Fruit fly (Drosophila melanogaster) whole organism, embryonic: Measurements from ENCODE around the gene Crys.

Experiments
- Abd-B ChIP-seq: fragments of 200-800 bp; sonication (Bioruptor generic); optimal IDR thresholded peaks from 2 replicates; lab custom pipeline; 2018; ENCODE audit warnings: missing biosample characterization, mild to moderate bottlenecking, missing genetic modification characterization, moderate library complexity
- Aef1 ChIP-seq: fragments of 200-800 bp; sonication (Bioruptor generic); IDR thresholded peaks from 3 replicates; pipeline ENCODE4 v1.3.6; 2022; ENCODE audit warnings: missing biosample characterization, missing genetic modification characterization
- BEAF-32 ChIP-seq: fragments of 200-800 bp; sonication (Bioruptor generic); optimal IDR thresholded peaks from 3 replicates; lab custom pipeline; 2017; ENCODE audit warnings: missing biosample characterization, missing genetic modification characterization, mild to moderate bottlenecking, moderate library complexity, missing genetic modification reagents
- CG12659 ChIP-seq: fragments of 200-800 bp; sonication (Bioruptor generic); optimal IDR thresholded peaks from 3 replicates; lab custom pipeline; 2017; ENCODE audit warnings: mild to moderate bottlenecking, missing biosample characterization, missing genetic modification reagents, missing genetic modification characterization
- CG13775 ChIP-seq: fragments of 200-800 bp; sonication (Bioruptor generic); optimal IDR thresholded peaks from 3 replicates; lab custom pipeline; 2017; ENCODE audit warnings: missing biosample characterization, mild to moderate bottlenecking, missing genetic modification characterization
- CG15514 ChIP-seq: fragments of 200-800 bp; sonication (Bioruptor generic); optimal IDR thresholded peaks from 3 replicates; lab custom pipeline; 2017; ENCODE audit warnings: missing biosample characterization, missing genetic modification characterization, mild to moderate bottlenecking, moderate library complexity, missing genetic modification reagents
- CG16813 ChIP-seq: fragments of 200-800 bp; sonication (Bioruptor generic); IDR thresholded peaks from 3 replicates; pipeline ENCODE4 v1.3.6; 2022; ENCODE audit warnings: missing biosample characterization, missing genetic modification characterization; ENCODE audit not compliant: partially characterized antibody
- CG17186 ChIP-seq: fragments of 200-800 bp; sonication (Bioruptor generic); optimal IDR thresholded peaks from 3 replicates; lab custom pipeline; 2017; ENCODE audit warnings: missing biosample characterization, missing genetic modification reagents, missing genetic modification characterization
- CG18619 ChIP-seq: fragments of 200-800 bp; sonication (Bioruptor generic); optimal IDR thresholded peaks from 3 replicates; lab custom pipeline; 2017; ENCODE audit warnings: missing biosample characterization, mild to moderate bottlenecking, missing genetic modification characterization
- CG2116 ChIP-seq: fragments of 200-800 bp; sonication (Bioruptor generic); optimal IDR thresholded peaks from 3 replicates; lab custom pipeline; 2018; ENCODE audit warnings: missing biosample characterization, mild to moderate bottlenecking, missing genetic modification characterization
- CG32532 ChIP-seq: fragments of 200-800 bp; sonication (Bioruptor generic); IDR thresholded peaks from 2 replicates; pipeline ENCODE4 v1.3.6; 2022; ENCODE audit warnings: missing biosample characterization, missing genetic modification characterization
- CG3281 ChIP-seq: fragments of 200-800 bp; sonication (Bioruptor generic); optimal IDR thresholded peaks from 3 replicates; lab custom pipeline; 2017; ENCODE audit warnings: missing biosample characterization, mild to moderate bottlenecking, missing genetic modification characterization
- CG34224 ChIP-seq: fragments of 200-800 bp; sonication (Bioruptor generic); IDR thresholded peaks from 3 replicates; pipeline ENCODE4 v1.3.6; 2022; ENCODE audit warnings: missing biosample characterization, missing genetic modification characterization; ENCODE audit not compliant: partially characterized antibody
- CG34376 ChIP-seq: fragments of 200-800 bp; sonication (Bioruptor generic); optimal IDR thresholded peaks from 2 replicates; lab custom pipeline; 2018; ENCODE audit warnings: missing biosample characterization, mild to moderate bottlenecking, missing genetic modification characterization
- CG3847 ChIP-seq: fragments of 200-800 bp; sonication (Bioruptor generic); IDR thresholded peaks from 2 replicates; pipeline ENCODE4 v1.3.6; 2022; ENCODE audit warnings: missing biosample characterization, missing genetic modification characterization
- CG3995 ChIP-seq: fragments of 200-800 bp; sonication (Bioruptor generic); optimal IDR thresholded peaks from 3 replicates; lab custom pipeline; 2016; ENCODE audit warnings: missing biosample characterization, missing genetic modification characterization
- CG6791 ChIP-seq: fragments of 200-800 bp; sonication (Bioruptor generic); IDR thresholded peaks from 3 replicates; pipeline ENCODE4 v1.3.6; 2022; ENCODE audit warnings: missing biosample characterization, missing genetic modification characterization; ENCODE audit not compliant: partially characterized antibody
- CG9797 ChIP-seq: fragments of 200-800 bp; sonication (Bioruptor generic); optimal IDR thresholded peaks from 3 replicates; lab custom pipeline; 2018; ENCODE audit warnings: missing biosample characterization, mild to moderate bottlenecking, missing genetic modification characterization
- Dbx ChIP-seq: fragments of 200-800 bp; sonication (Bioruptor generic); IDR thresholded peaks from 3 replicates; pipeline ENCODE4 v1.3.6; 2022; ENCODE audit warnings: missing biosample characterization, missing genetic modification characterization
- Dll ChIP-seq: fragments of 200-800 bp; sonication (Bioruptor generic); IDR thresholded peaks from 4 replicates; pipeline ENCODE4 v1.3.6; 2022; ENCODE audit warnings: missing biosample characterization, missing genetic modification characterization; ENCODE audit not compliant: partially characterized antibody
- Dp ChIP-seq: fragments of 200-800 bp; sonication (Bioruptor generic); optimal IDR thresholded peaks from 2 replicates; lab custom pipeline; 2018; ENCODE audit warnings: missing biosample characterization, mild to moderate bottlenecking, missing genetic modification characterization, moderate library complexity
- Ets97D ChIP-seq: fragments of 200-800 bp; sonication (Bioruptor generic); optimal IDR thresholded peaks from 3 replicates; lab custom pipeline; 2016; ENCODE audit warnings: missing biosample characterization, missing genetic modification characterization
- HLH54F ChIP-seq: fragments of 200-800 bp; sonication (Bioruptor generic); optimal IDR thresholded peaks from 3 replicates; lab custom pipeline; 2016; ENCODE audit warnings: missing biosample characterization, missing genetic modification characterization
- HmgZ ChIP-seq: fragments of 200-800 bp; sonication (Bioruptor generic); optimal IDR thresholded peaks from 2 replicates; lab custom pipeline; 2018; ENCODE audit warnings: missing biosample characterization, mild to moderate bottlenecking, missing genetic modification characterization
- Lhr ChIP-seq: fragments of 200-800 bp; sonication (Bioruptor generic); optimal IDR thresholded peaks from 3 replicates; lab custom pipeline; 2017; ENCODE audit warnings: mild to moderate bottlenecking, missing biosample characterization, missing genetic modification reagents, missing genetic modification characterization
- MBD-R2 ChIP-seq: fragments of 200-800 bp; sonication (Bioruptor generic); IDR thresholded peaks from 2 replicates; pipeline ENCODE4 v1.3.6; 2022; ENCODE audit warnings: missing biosample characterization, missing genetic modification characterization
- Med ChIP-seq: fragments of 200-800 bp; sonication (Bioruptor generic); peaks from one replicate; lab custom pipeline; 2016; ENCODE audit warnings: missing biosample characterization, missing genetic modification characterization, mild to moderate bottlenecking, inconsistent platforms, moderate library complexity
- Myb ChIP-seq: fragments of 200-800 bp; sonication (Bioruptor generic); optimal IDR thresholded peaks from 2 replicates; lab custom pipeline; 2016; ENCODE audit warnings: missing biosample characterization, missing genetic modification characterization
- Ravus ChIP-seq: fragments of 200-800 bp; sonication (Bioruptor generic); IDR thresholded peaks from 2 replicates; pipeline ENCODE4 v1.3.6; 2022; ENCODE audit warnings: missing biosample characterization, missing genetic modification characterization
- Scr ChIP-seq: fragments of 200-800 bp; sonication (Bioruptor generic); IDR thresholded peaks from 2 replicates; pipeline ENCODE4 v1.3.6; 2022; ENCODE audit warnings: missing biosample characterization, missing genetic modification characterization; ENCODE audit not compliant: partially characterized antibody
- Sin3A ChIP-seq: fragments of >200 bp; optimal IDR thresholded peaks from 2 replicates; lab custom pipeline; 2018
- Ssrp ChIP-seq: fragments of 200-800 bp; sonication (Bioruptor generic); optimal IDR thresholded peaks from 2 replicates; lab custom pipeline; 2018; ENCODE audit warnings: missing biosample characterization, mild to moderate bottlenecking, missing genetic modification characterization, moderate library complexity
- YL-1 ChIP-seq: fragments of 200-800 bp; sonication (Bioruptor generic); optimal IDR thresholded peaks from 3 replicates; lab custom pipeline; 2017; ENCODE audit warnings: missing biosample characterization, mild to moderate bottlenecking, missing genetic modification characterization
- amos ChIP-seq: fragments of 200-800 bp; sonication (Bioruptor generic); IDR thresholded peaks from 2 replicates; pipeline ENCODE4 v1.3.6; 2022; ENCODE audit warnings: missing biosample characterization, missing genetic modification characterization; ENCODE audit not compliant: partially characterized antibody
- bbx ChIP-seq: fragments of 200-800 bp; sonication (Bioruptor generic); IDR thresholded peaks from 2 replicates; pipeline ENCODE4 v1.3.6; 2022; ENCODE audit warnings: missing biosample characterization, missing genetic modification characterization; ENCODE audit not compliant: partially characterized antibody
- da ChIP-seq: fragments of 200-800 bp; sonication (Bioruptor generic); optimal IDR thresholded peaks from 2 replicates; lab custom pipeline; 2016; ENCODE audit warnings: missing biosample characterization, missing genetic modification characterization
- ewg ChIP-seq: fragments of 200-800 bp; sonication (Bioruptor generic); optimal IDR thresholded peaks from 3 replicates; lab custom pipeline; 2017; ENCODE audit warnings: mild to moderate bottlenecking, missing biosample characterization, missing genetic modification reagents, missing genetic modification characterization
- gfzf ChIP-seq: fragments of 200-800 bp; sonication (Bioruptor generic); optimal IDR thresholded peaks from 2 replicates; lab custom pipeline; 2016; ENCODE audit warnings: missing biosample characterization, mild to moderate bottlenecking, missing genetic modification characterization, moderate library complexity
- hkb ChIP-seq, 2 experiments: fragments of 200-800 bp in 1 of 2; fragments of >200 bp in 1 of 2; sonication (Bioruptor generic) in 1 of 2; IDR thresholded peaks in 1 of 2; optimal IDR thresholded peaks in 1 of 2; 2 replicates each; pipeline versions ENCODE4 v1.3.6 to Lab custom; 2017 to 2022; ENCODE audit warnings: missing biosample characterization in 1 of 2, missing genetic modification characterization in 1 of 2
- insv ChIP-seq, 2 experiments: fragments of 200-800 bp; sonication (Bioruptor generic); optimal IDR thresholded peaks; 3 replicates each; lab custom pipeline; 2016 to 2018; ENCODE audit warnings: missing biosample characterization in 2 of 2, missing genetic modification characterization in 2 of 2
- jing ChIP-seq: fragments of 200-800 bp; sonication (Bioruptor generic); optimal IDR thresholded peaks from 2 replicates; lab custom pipeline; 2018; ENCODE audit warnings: missing biosample characterization, mild to moderate bottlenecking, missing genetic modification characterization
- knrl ChIP-seq: fragments of 200-800 bp; sonication (Bioruptor generic); IDR thresholded peaks from 3 replicates; pipeline ENCODE4 v1.3.6; 2022; ENCODE audit warnings: missing biosample characterization, missing genetic modification characterization; ENCODE audit not compliant: partially characterized antibody
- pb ChIP-seq: fragments of 200-800 bp; sonication (Bioruptor generic); optimal IDR thresholded peaks from 3 replicates; lab custom pipeline; 2016; ENCODE audit warnings: missing biosample characterization, missing genetic modification characterization
- pzg ChIP-seq: fragments of 200-800 bp; sonication (Bioruptor generic); optimal IDR thresholded peaks from 3 replicates; lab custom pipeline; 2018; ENCODE audit warnings: missing biosample characterization, mild to moderate bottlenecking, missing genetic modification characterization, moderate library complexity
- ranshi ChIP-seq: fragments of 200-800 bp; sonication (Bioruptor generic); IDR thresholded peaks from 2 replicates; pipeline ENCODE4 v1.3.6; 2022; ENCODE audit warnings: missing biosample characterization, missing genetic modification characterization
- row ChIP-seq: fragments of 200-800 bp; sonication (Bioruptor generic); IDR thresholded peaks from 3 replicates; pipeline ENCODE4 v1.3.6; 2022; ENCODE audit warnings: missing biosample characterization, missing genetic modification characterization
- ssp ChIP-seq: fragments of 200-800 bp; sonication (Bioruptor generic); IDR thresholded peaks from 2 replicates; pipeline ENCODE4 v1.3.6; 2022; ENCODE audit warnings: missing biosample characterization, missing genetic modification characterization
- stwl ChIP-seq: fragments of 200-800 bp; sonication (Bioruptor generic); optimal IDR thresholded peaks from 3 replicates; lab custom pipeline; 2018; ENCODE audit warnings: missing biosample characterization, mild to moderate bottlenecking, missing genetic modification characterization, moderate library complexity
- vvl ChIP-seq: fragments of 200-800 bp; sonication (Bioruptor generic); IDR thresholded peaks from 2 replicates; pipeline ENCODE4 v1.3.6; 2022; ENCODE audit warnings: missing biosample characterization, missing genetic modification characterization

Gene Crys

DNA sequence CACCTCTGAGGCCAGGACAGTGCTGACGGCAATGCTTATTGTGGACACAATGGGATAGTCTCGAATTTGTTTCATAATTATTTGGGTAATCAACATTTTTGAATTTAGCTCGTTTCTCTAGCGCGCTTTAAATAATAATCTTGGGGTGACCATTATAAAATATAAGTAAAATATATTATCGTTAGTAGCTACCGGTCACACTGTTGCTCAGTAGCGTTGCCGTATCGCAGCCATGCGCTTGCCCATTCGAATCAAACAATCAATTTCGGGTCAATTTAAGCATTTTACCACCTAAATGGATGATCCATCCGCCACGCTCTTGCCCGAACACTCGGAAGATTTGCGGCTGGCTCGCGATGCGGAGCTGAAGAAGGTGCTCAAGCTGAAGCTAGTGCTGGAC, 45.8 kb downstream of the Crys start, which contains the start of the genes zuc and dgt2:
TSS of gene zuc (minus strand) at position 154 of the 400 bp plus-strand sequence.
TSS of gene dgt2 (plus strand) at position 208 of the 400 bp plus-strand sequence.
- peak; percentile 91 for TF ChIP-seq ranshi
- TF ChIP-seq CG13775 (GFP tag; lab: Kevin White, UChicago), result no peak
- peak; percentile 75 for TF ChIP-seq ewg (GFP tag; lab: Kevin White, UChicago)
- TF ChIP-seq jing (GFP tag; lab: Kevin White, UChicago), result no peak
- TF ChIP-seq Ravus, result no peak
- peak; percentile 21 for TF ChIP-seq CG2116 (GFP tag; lab: Kevin White, UChicago)
- TF ChIP-seq stwl (tag; lab: Kevin White, UChicago), result peak; percentile 86
- peak; percentile 10 for TF ChIP-seq CG3995 (GFP tag; lab: Kevin White, UChicago)
- no peak for TF ChIP-seq CG32532
- peak; percentile 36; the same call in 1 of the 2 replicates for TF ChIP-seq CG3847 (GFP tag; lab: Robert Waterston, UW)
- peak; percentile 35; the same call in 1 of the 2 replicates for TF ChIP-seq amos
- peak; percentile 5 for TF ChIP-seq CG17186 (GFP tag; lab: Kevin White, UChicago)
- TF ChIP-seq ssp (GFP tag; lab: Robert Waterston, UW), result no peak
- no peak for TF ChIP-seq CG18619 (GFP tag; lab: Kevin White, UChicago)
- peak; percentile 71 for TF ChIP-seq pzg (GFP tag; lab: Kevin White, UChicago)
- no peak for TF ChIP-seq hkb (optimal IDR thresholded peaks at IDR 0.05; lab: Kevin White, UChicago)
- TF ChIP-seq hkb (GFP tag; IDR thresholded peaks at IDR 0.05; lab: Robert Waterston, UW), result no peak
- peak; percentile 48 for TF ChIP-seq Lhr (GFP tag; lab: Kevin White, UChicago)
- TF ChIP-seq CG12659 (GFP tag; lab: Kevin White, UChicago), result peak; percentile 11
- TF ChIP-seq CG15514 (GFP tag; lab: Kevin White, UChicago), result peak; percentile 44
- TF ChIP-seq Aef1 (GFP tag; lab: Robert Waterston, UW), result no peak
- 0 out of 3 replicates have a peak, but pooled peaks have one; percentile 9 for TF ChIP-seq knrl (GFP tag; lab: Robert Waterston, UW)
- TF ChIP-seq Myb (GFP tag; lab: Kevin White, UChicago), result peak; percentile 11
- TF ChIP-seq Abd-B (GFP tag; lab: Kevin White, UChicago), result peak; percentile 16
- peak; percentile 44; the same call in 1 of the 2 replicates for TF ChIP-seq bbx (GFP tag; lab: Robert Waterston, UW)
- peak; percentile 12 for TF ChIP-seq CG3281 (GFP tag; lab: Kevin White, UChicago)
- peak; percentile 28 for TF ChIP-seq HmgZ
- TF ChIP-seq CG34224 (GFP tag; lab: Robert Waterston, UW), result peak; percentile 44; the same call in 1 of the 3 replicates
- peak; percentile 14 for TF ChIP-seq Sin3A
- TF ChIP-seq vvl (GFP tag; lab: Robert Waterston, UW), result peak; percentile 22; the same call in 1 of the 2 replicates
- TF ChIP-seq CG16813 (GFP tag; lab: Robert Waterston, UW), result peak; percentile 31; the same call in 1 of the 3 replicates
- 0 out of 4 replicates have a peak, but pooled peaks have one; percentile 29 for TF ChIP-seq Dll (GFP tag; lab: Robert Waterston, UW)
- no peak for TF ChIP-seq insv (GFP tag; optimal IDR thresholded peaks at IDR 0.05; lab: Kevin White, UChicago)
- no peak for TF ChIP-seq HLH54F (GFP tag; lab: Kevin White, UChicago)
- peak; percentile 15 for TF ChIP-seq CG34376 (GFP tag; lab: Kevin White, UChicago)
- no peak for TF ChIP-seq Ssrp
- peak; percentile 71 for TF ChIP-seq CG9797
- peak; percentile 71 for TF ChIP-seq MBD-R2
- peak; percentile 29 for TF ChIP-seq YL-1 (GFP tag; lab: Kevin White, UChicago)
- TF ChIP-seq BEAF-32 (GFP tag; lab: Kevin White, UChicago), result peak; percentile 39
- TF ChIP-seq da, result no peak
- no peak for TF ChIP-seq pb (GFP tag; lab: Kevin White, UChicago)
- TF ChIP-seq Med (GFP tag; lab: Kevin White, UChicago), result peak; percentile 72
- peak; percentile 83 for TF ChIP-seq Dp (GFP tag; lab: Kevin White, UChicago)
- TF ChIP-seq Scr, result peak; percentile 25
- peak; percentile 27; the same call in 1 of the 3 replicates for TF ChIP-seq row
- TF ChIP-seq Dbx (GFP tag; lab: Robert Waterston, UW), result no peak
- TF ChIP-seq gfzf (GFP tag; lab: Kevin White, UChicago), result peak; percentile 67
- peak; percentile 22 for TF ChIP-seq Ets97D (GFP tag; lab: Kevin White, UChicago)
- TF ChIP-seq CG6791 (GFP tag; lab: Robert Waterston, UW), result peak; percentile 52; the same call in 1 of the 3 replicates
